Worm (Caenorhabditis elegans): ENCODE results near the gene ZK822.10.

Gene ZK822.10

ce11 chrIV:11956387-11956786 lies 39.5 kb downstream of the ZK822.10 start:
- TF ChIP-seq mdl-1 (tag; optimal IDR thresholded peaks at IDR 0.05) (peak; percentile 99), R02D3.7 (tag; optimal IDR thresholded peaks at IDR 0.05) (peak; percentile 27), nfya-1 (tag; optimal IDR thresholded peaks at IDR 0.05; ENCODE audit: insufficient read depth) (peak; percentile 78), nhr-11 (tag; optimal IDR thresholded peaks at IDR 0.05) (no peak), ceh-28 (tag; optimal IDR thresholded peaks at IDR 0.05) (peak; percentile 49), pha-4 (tag; optimal IDR thresholded peaks at IDR 0.05) (peak; percentile 91), nhr-76 (tag; optimal IDR thresholded peaks at IDR 0.05) (no peak), nhr-28 (tag; optimal IDR thresholded peaks at IDR 0.05) (peak; percentile 57), ama-1 (optimal IDR thresholded peaks at IDR 0.05) (no peak), fos-1 (tag; optimal IDR thresholded peaks at IDR 0.05) (peak; percentile 3), aly-2 (tag; optimal IDR thresholded peaks at IDR 0.05) (no peak), ztf-4 (tag; optimal IDR thresholded peaks at IDR 0.05) (no peak), ceh-9 (tag; optimal IDR thresholded peaks at IDR 0.05) (no peak), lin-39 (tag; optimal IDR thresholded peaks at IDR 0.05) (no peak), tbx-2 (tag; optimal IDR thresholded peaks at IDR 0.05) (peak; percentile 57), nhr-237 (tag; optimal IDR thresholded peaks at IDR 0.05) (no peak), hmg-11 (tag; optimal IDR thresholded peaks at IDR 0.05) (no peak), daf-12 (tag; optimal IDR thresholded peaks at IDR 0.05) (no peak), elt-2 (tag; optimal IDR thresholded peaks at IDR 0.05) (peak; percentile 89), nhr-77 (tag; optimal IDR thresholded peaks at IDR 0.05) (no peak), ztf-11 (tag; optimal IDR thresholded peaks at IDR 0.05) (no peak), unc-62 (GFP tag; optimal IDR thresholded peaks at IDR 0.05) (peak; percentile 81), nhr-67 (tag; optimal IDR thresholded peaks at IDR 0.05) (no peak), eor-1 (tag; optimal IDR thresholded peaks at IDR 0.05) (no peak), pqm-1 (tag; optimal IDR thresholded peaks at IDR 0.05) (peak; percentile 62), jun-1 (tag; optimal IDR thresholded peaks at IDR 0.05) (peak; percentile 88), mml-1 (tag; optimal IDR thresholded peaks at IDR 0.05) (peak; percentile 40), snpc-4 (tag; optimal IDR thresholded peaks at IDR 0.05) (peak; percentile 39), ZK546.5 (tag; optimal IDR thresholded peaks at IDR 0.05) (no peak), nhr-12 (tag; optimal IDR thresholded peaks at IDR 0.05) (no peak), unc-39 (tag; optimal IDR thresholded peaks at IDR 0.05) (no peak), ceh-16 (tag; optimal IDR thresholded peaks at IDR 0.05) (no peak), nhr-23 (tag; optimal IDR thresholded peaks at IDR 0.05) (peak; percentile 93), fkh-2 (tag; optimal IDR thresholded peaks at IDR 0.05) (no peak), sea-2 (GFP tag; optimal IDR thresholded peaks at IDR 0.05) (no peak), nhr-43 (tag; optimal IDR thresholded peaks at IDR 0.05; ENCODE audit: poor library complexity, severe bottlenecking) (peak; percentile 98), elt-3 (tag; optimal IDR thresholded peaks at IDR 0.05) (peak in 2 of 3 experiments; percentile 73 to 93), skn-1 (tag; optimal IDR thresholded peaks at IDR 0.05) (no peak), egl-27 (tag; optimal IDR thresholded peaks at IDR 0.05) (peak; percentile 68), elt-1 (tag; optimal IDR thresholded peaks at IDR 0.05) (peak; percentile 60), fkh-10 (GFP tag; optimal IDR thresholded peaks at IDR 0.05) (no peak), lin-15B (tag; optimal IDR thresholded peaks at IDR 0.05) (peak; percentile 37), lsy-12 (tag; optimal IDR thresholded peaks at IDR 0.05) (peak; percentile 81), ceh-82 (tag; optimal IDR thresholded peaks at IDR 0.05) (no peak), egl-5 (tag; optimal IDR thresholded peaks at IDR 0.05) (no peak), nhr-25 (tag; optimal IDR thresholded peaks at IDR 0.05) (peak; percentile 99), zag-1 (tag; optimal IDR thresholded peaks at IDR 0.05) (no peak)

- TF ChIP-seq nhr-237 (tag; optimal IDR thresholded peaks at IDR 0.05) (no peak), nfya-1 (tag; optimal IDR thresholded peaks at IDR 0.05; ENCODE audit: insufficient read depth) (peak; percentile 15), pha-4 (tag; optimal IDR thresholded peaks at IDR 0.05) (peak; percentile 79), elt-2 (tag; optimal IDR thresholded peaks at IDR 0.05) (no peak), lin-39 (tag; optimal IDR thresholded peaks at IDR 0.05) (peak; percentile 19)
These were observed 40.1 kb downstream of the ZK822.10 start for ce11 chrIV:11957074-11957473.
